Fruit fly (Drosophila melanogaster) whole organism, embryonic: Measurements from ENCODE around the gene CG15912.

Experiments
- CG10209 ChIP-seq: fragments of 200-800 bp; sonication (Bioruptor generic); optimal IDR thresholded peaks from 3 replicates; lab custom pipeline; 2017; ENCODE audit warnings: missing biosample characterization, mild to moderate bottlenecking, missing genetic modification characterization, missing genetic modification reagents
- CG1024 ChIP-seq: fragments of 200-800 bp; sonication (Bioruptor generic); IDR thresholded peaks from 2 replicates; pipeline ENCODE4 v1.3.6; 2022; ENCODE audit warnings: missing biosample characterization, missing genetic modification characterization
- CG10366 ChIP-seq: fragments of 200-800 bp; sonication (Bioruptor generic); IDR thresholded peaks from 2 replicates; pipeline ENCODE4 v1.3.6; 2022; ENCODE audit warnings: missing biosample characterization, missing genetic modification characterization
- CG10543 ChIP-seq: fragments of 200-800 bp; sonication (Bioruptor generic); optimal IDR thresholded peaks from 3 replicates; lab custom pipeline; 2017; ENCODE audit warnings: missing biosample characterization, mild to moderate bottlenecking, missing genetic modification characterization, moderate library complexity
- CG11085 ChIP-seq: fragments of 200-800 bp; sonication (Bioruptor generic); IDR thresholded peaks from 2 replicates; pipeline ENCODE4 v1.3.6; 2022; ENCODE audit warnings: missing biosample characterization, missing genetic modification characterization
- CG13424 ChIP-seq: fragments of 200-800 bp; sonication (Bioruptor generic); optimal IDR thresholded peaks from 2 replicates; lab custom pipeline; 2019; ENCODE audit warnings: missing biosample characterization, mild to moderate bottlenecking, missing genetic modification characterization, moderate library complexity
- CG15011 ChIP-seq: fragments of 200-800 bp; sonication (Bioruptor generic); optimal IDR thresholded peaks from 3 replicates; lab custom pipeline; 2018; ENCODE audit warnings: missing biosample characterization, mild to moderate bottlenecking, missing genetic modification characterization
- CG17186 ChIP-seq: fragments of 200-800 bp; sonication (Bioruptor generic); optimal IDR thresholded peaks from 3 replicates; lab custom pipeline; 2017; ENCODE audit warnings: missing biosample characterization, missing genetic modification reagents, missing genetic modification characterization
- CG2129 ChIP-seq: fragments of 200-800 bp; sonication (Bioruptor generic); IDR thresholded peaks from 2 replicates; pipeline ENCODE4 v1.3.6; 2022; ENCODE audit warnings: missing biosample characterization, missing genetic modification characterization; ENCODE audit not compliant: partially characterized antibody
- CG32532 ChIP-seq: fragments of 200-800 bp; sonication (Bioruptor generic); IDR thresholded peaks from 2 replicates; pipeline ENCODE4 v1.3.6; 2022; ENCODE audit warnings: missing biosample characterization, missing genetic modification characterization
- CG32767 ChIP-seq: fragments of 200-800 bp; sonication (Bioruptor generic); IDR thresholded peaks from 2 replicates; pipeline ENCODE4 v1.3.6; 2022; ENCODE audit warnings: missing biosample characterization, missing genetic modification characterization
- CG32772 ChIP-seq: fragments of 200-800 bp; sonication (Bioruptor generic); IDR thresholded peaks from 2 replicates; pipeline ENCODE4 v1.3.6; 2022; ENCODE audit warnings: missing biosample characterization, missing genetic modification characterization
- CG34224 ChIP-seq: fragments of 200-800 bp; sonication (Bioruptor generic); IDR thresholded peaks from 3 replicates; pipeline ENCODE4 v1.3.6; 2022; ENCODE audit warnings: missing biosample characterization, missing genetic modification characterization; ENCODE audit not compliant: partially characterized antibody
- CG7987 ChIP-seq: fragments of 200-800 bp; sonication (Bioruptor generic); optimal IDR thresholded peaks from 2 replicates; lab custom pipeline; 2018; ENCODE audit warnings: missing biosample characterization, mild to moderate bottlenecking, missing genetic modification characterization, moderate library complexity
- CG8478 ChIP-seq: fragments of >200 bp; optimal IDR thresholded peaks from 2 replicates; lab custom pipeline; 2018
- D19B ChIP-seq: fragments of 200-800 bp; sonication (Bioruptor generic); optimal IDR thresholded peaks from 2 replicates; lab custom pipeline; 2017; ENCODE audit warnings: missing biosample characterization, mild to moderate bottlenecking, missing genetic modification characterization
- Dad ChIP-seq: fragments of 200-800 bp; sonication (Bioruptor generic); optimal IDR thresholded peaks from 3 replicates; lab custom pipeline; 2016; ENCODE audit warnings: missing biosample characterization, missing genetic modification characterization
- Dbx ChIP-seq: fragments of 200-800 bp; sonication (Bioruptor generic); IDR thresholded peaks from 3 replicates; pipeline ENCODE4 v1.3.6; 2022; ENCODE audit warnings: missing biosample characterization, missing genetic modification characterization
- Deaf1 ChIP-seq: fragments of 200-800 bp; optimal IDR thresholded peaks from 3 replicates; lab custom pipeline; 2019; ENCODE audit warnings: missing biosample characterization, mild to moderate bottlenecking, missing genetic modification characterization, moderate library complexity
- Dref ChIP-seq: fragments of 200-800 bp; sonication (Bioruptor generic); IDR thresholded peaks from 2 replicates; pipeline ENCODE4 v1.3.6; 2022; ENCODE audit warnings: missing biosample characterization, missing genetic modification characterization
- Ets97D ChIP-seq: fragments of 200-800 bp; sonication (Bioruptor generic); optimal IDR thresholded peaks from 3 replicates; lab custom pipeline; 2016; ENCODE audit warnings: missing biosample characterization, missing genetic modification characterization
- Jarid2 ChIP-seq: fragments of 200-800 bp; sonication (Bioruptor generic); optimal IDR thresholded peaks from 3 replicates; lab custom pipeline; 2017; ENCODE audit warnings: mild to moderate bottlenecking, missing biosample characterization, missing genetic modification reagents, missing genetic modification characterization
- MTF-1 ChIP-seq: fragments of 200-800 bp; sonication (Bioruptor generic); optimal IDR thresholded peaks from 2 replicates; lab custom pipeline; 2018; ENCODE audit warnings: missing biosample characterization, mild to moderate bottlenecking, missing genetic modification characterization, borderline replicate concordance
- Med ChIP-seq: fragments of 200-800 bp; sonication (Bioruptor generic); peaks from one replicate; lab custom pipeline; 2016; ENCODE audit warnings: missing biosample characterization, missing genetic modification characterization, mild to moderate bottlenecking, inconsistent platforms, moderate library complexity
- Nf-YB ChIP-seq: fragments of 200-800 bp; sonication (Bioruptor generic); optimal IDR thresholded peaks from 3 replicates; lab custom pipeline; 2019; ENCODE audit warnings: missing biosample characterization, mild to moderate bottlenecking, missing genetic modification characterization, moderate library complexity
- Nf-YC ChIP-seq: fragments of 200-800 bp; optimal IDR thresholded peaks from 3 replicates; lab custom pipeline; 2019; ENCODE audit warnings: missing biosample characterization, mild to moderate bottlenecking, missing genetic modification characterization, moderate library complexity
- Ssrp ChIP-seq: fragments of 200-800 bp; sonication (Bioruptor generic); optimal IDR thresholded peaks from 2 replicates; lab custom pipeline; 2018; ENCODE audit warnings: missing biosample characterization, mild to moderate bottlenecking, missing genetic modification characterization, moderate library complexity
- Usf ChIP-seq: fragments of 200-800 bp; sonication (Bioruptor generic); optimal IDR thresholded peaks from 2 replicates; lab custom pipeline; 2017; ENCODE audit warnings: missing genotype, missing biosample characterization, missing genetic modification characterization
- abd-A ChIP-seq: fragments of 200-800 bp; sonication (Bioruptor generic); optimal IDR thresholded peaks from 3 replicates; lab custom pipeline; 2019; ENCODE audit warnings: missing biosample characterization, mild to moderate bottlenecking, missing genetic modification characterization, moderate library complexity
- danr ChIP-seq: fragments of 200-800 bp; sonication (Bioruptor generic); IDR thresholded peaks from 2 replicates; pipeline ENCODE4 v1.3.6; 2022; ENCODE audit warnings: missing biosample characterization, missing genetic modification characterization
- eve ChIP-seq, 2 experiments: fragments of >200 bp; optimal IDR thresholded peaks; 2 replicates each; lab custom pipeline; 2017; ENCODE audit warnings: missing biosample characterization in 2 of 2, missing genetic modification characterization in 2 of 2
- fd64A ChIP-seq: fragments of 200-800 bp; sonication (Bioruptor generic); optimal IDR thresholded peaks from 3 replicates; lab custom pipeline; 2018; ENCODE audit warnings: missing biosample characterization, mild to moderate bottlenecking, missing genetic modification characterization
- fd96Cb ChIP-seq: fragments of 200-800 bp; sonication (Bioruptor generic); optimal IDR thresholded peaks from 2 replicates; lab custom pipeline; 2018; ENCODE audit warnings: missing biosample characterization, mild to moderate bottlenecking, missing genetic modification characterization, moderate library complexity
- ftz-f1 ChIP-seq: fragments of 200-800 bp; sonication (Bioruptor generic); optimal IDR thresholded peaks from 2 replicates; lab custom pipeline; 2016; ENCODE audit warnings: missing biosample characterization, missing genetic modification characterization
- fu2 ChIP-seq: fragments of 200-800 bp; sonication (Bioruptor generic); optimal IDR thresholded peaks from 2 replicates; lab custom pipeline; 2016; ENCODE audit warnings: missing biosample characterization, missing genetic modification characterization
- gro ChIP-seq: fragments of 200-800 bp; sonication (Bioruptor generic); optimal IDR thresholded peaks from 2 replicates; lab custom pipeline; 2016; ENCODE audit warnings: missing biosample characterization, missing genetic modification characterization
- ham ChIP-seq: fragments of 200-800 bp; sonication (Bioruptor generic); IDR thresholded peaks from 2 replicates; pipeline ENCODE4 v1.3.6; 2022; ENCODE audit warnings: missing biosample characterization, missing genetic modification characterization
- her ChIP-seq: fragments of 200-800 bp; sonication (Bioruptor generic); optimal IDR thresholded peaks from 2 replicates; lab custom pipeline; 2016; ENCODE audit warnings: missing biosample characterization, missing genetic modification characterization
- kni ChIP-seq: fragments of 200-800 bp; sonication (Bioruptor generic); optimal IDR thresholded peaks from 3 replicates; lab custom pipeline; 2017; ENCODE audit warnings: mild to moderate bottlenecking, missing biosample characterization, missing genetic modification reagents, missing genetic modification characterization
- mirr ChIP-seq: fragments of 200-800 bp; sonication (Bioruptor generic); optimal IDR thresholded peaks from 3 replicates; lab custom pipeline; 2018; ENCODE audit warnings: missing biosample characterization, mild to moderate bottlenecking, missing genetic modification characterization
- onecut ChIP-seq: fragments of 200-800 bp; sonication (Bioruptor generic); IDR thresholded peaks from 2 replicates; pipeline ENCODE4 v1.3.6; 2022; ENCODE audit warnings: missing biosample characterization, missing genetic modification characterization
- pan ChIP-seq, 4 experiments: fragments of >200 bp in 3 of 4; fragments of 200-800 bp in 1 of 4; sonication (Bioruptor generic) in 1 of 4; optimal IDR thresholded peaks in 3 of 4; IDR thresholded peaks in 1 of 4; 2 replicates each; pipeline versions ENCODE4 v1.3.6 to Lab custom; 2017 to 2022; ENCODE audit warnings: missing biosample characterization in 2 of 4, missing genetic modification characterization in 2 of 4, mixed read lengths in 1 of 4
- repo ChIP-seq: fragments of 200-800 bp; sonication (Bioruptor generic); optimal IDR thresholded peaks from 2 replicates; lab custom pipeline; 2016; ENCODE audit warnings: missing biosample characterization, missing genetic modification characterization
- slp2 ChIP-seq: fragments of 200-800 bp; sonication (Bioruptor generic); optimal IDR thresholded peaks from 2 replicates; lab custom pipeline; 2016; ENCODE audit warnings: missing biosample characterization, missing genetic modification characterization
- tin ChIP-seq: fragments of 200-800 bp; sonication (Bioruptor generic); optimal IDR thresholded peaks from 3 replicates; lab custom pipeline; 2016; ENCODE audit warnings: missing biosample characterization, missing genetic modification characterization
- trem ChIP-seq: fragments of 200-800 bp; optimal IDR thresholded peaks from 3 replicates; lab custom pipeline; 2019; ENCODE audit warnings: missing biosample characterization, mild to moderate bottlenecking, missing genetic modification characterization, moderate library complexity

CG15912 gene

DNA sequence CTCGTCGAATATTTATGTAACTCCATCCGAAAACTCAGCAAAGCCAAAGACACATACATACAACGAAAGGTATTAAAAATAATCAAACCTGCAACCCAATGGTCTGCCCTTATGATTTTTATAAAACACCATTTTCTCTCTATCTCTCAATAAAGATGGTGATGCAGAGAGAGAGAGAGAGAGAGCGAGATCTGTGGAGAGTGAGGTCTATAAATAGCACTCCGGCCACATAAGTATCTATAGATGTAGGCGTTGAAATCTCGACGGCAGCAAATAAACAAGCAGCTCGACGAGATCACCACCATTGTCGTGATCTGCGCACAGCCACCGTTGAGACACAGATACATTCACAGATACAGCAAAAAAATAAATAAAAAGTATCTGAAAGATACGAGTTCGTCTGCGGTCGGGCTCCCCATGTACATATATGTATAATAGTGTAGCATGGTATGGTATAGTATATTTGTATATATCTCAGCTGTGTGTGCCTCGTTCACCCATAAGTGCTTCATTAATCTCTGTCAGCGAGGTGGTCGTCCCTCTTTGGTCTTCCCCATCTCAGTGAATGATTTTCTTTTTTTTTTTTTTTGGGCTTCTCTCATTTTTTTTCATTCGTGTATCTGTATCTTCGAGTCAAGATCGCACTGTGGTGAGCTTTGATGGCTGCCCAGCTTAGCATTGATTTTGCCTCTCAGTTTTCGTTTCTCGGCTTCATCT is 47.8 kb downstream of the CG15912 start (continued):
- TF ChIP-seq CG15011 (GFP tag; lab: Kevin White, UChicago) (no peak), fd64A (GFP tag; lab: Kevin White, UChicago) (no peak), Ets97D (no peak), CG10209 (GFP tag; lab: Kevin White, UChicago) (no peak), Deaf1 (tag; lab: Kevin White, UChicago) (peak; percentile 51), Nf-YC (tag; lab: Kevin White, UChicago) (peak; percentile 91), CG1024 (GFP tag; lab: Robert Waterston, UW) (no peak), abd-A (tag; lab: Kevin White, UChicago) (peak; percentile 41), onecut (no peak), Ssrp (no peak), trem (tag; lab: Kevin White, UChicago) (no peak), CG10366 (no peak), CG13424 (no peak), MTF-1 (GFP tag; lab: Kevin White, UChicago) (no peak), gro (GFP tag; lab: Kevin White, UChicago) (no peak), ham (GFP tag; lab: Robert Waterston, UW) (no peak), CG32772 (no peak), CG8478 (no peak), Jarid2 (GFP tag; lab: Kevin White, UChicago) (no peak), danr (GFP tag; lab: Robert Waterston, UW) (no peak), D19B (GFP tag; lab: Kevin White, UChicago) (no peak), CG11085 (no peak), pan (optimal IDR thresholded peaks at IDR 0.05; lab: Kevin White, UChicago) (no peak), pan (GFP tag; optimal IDR thresholded peaks at IDR 0.05 in 1 of 2, IDR thresholded peaks at IDR 0.05 in 1 of 2) (no peak), CG32532 (GFP tag; lab: Robert Waterston, UW) (no peak), fu2 (GFP tag; lab: Kevin White, UChicago) (no peak), tin (GFP tag; lab: Kevin White, UChicago) (no peak), Dbx (GFP tag; lab: Robert Waterston, UW) (no peak), CG17186 (no peak), mirr (GFP tag; lab: Kevin White, UChicago) (no peak), ftz-f1 (GFP tag; lab: Kevin White, UChicago) (no peak), Dad (GFP tag; lab: Kevin White, UChicago) (no peak), Dref (GFP tag; lab: Robert Waterston, UW) (no peak), CG32767 (GFP tag; lab: Robert Waterston, UW) (peak; percentile 54; the same call in 1 of the 2 replicates), Med (GFP tag; lab: Kevin White, UChicago) (peak; percentile 3), CG2129 (GFP tag; lab: Robert Waterston, UW) (no peak), Nf-YB (GFP tag; lab: Kevin White, UChicago) (peak; percentile 96), her (no peak), fd96Cb (tag; lab: Kevin White, UChicago) (no peak), Usf (GFP tag; lab: Kevin White, UChicago) (no peak), CG7987 (GFP tag; lab: Kevin White, UChicago) (no peak), slp2 (GFP tag; lab: Kevin White, UChicago) (no peak), CG34224 (GFP tag; lab: Robert Waterston, UW) (no peak), kni (GFP tag; lab: Kevin White, UChicago) (peak; percentile 19), eve (GFP tag; optimal IDR thresholded peaks at IDR 0.05; lab: Kevin White, UChicago) (peak in 1 of 2 experiments; percentile 24), repo (no peak), CG10543 (peak; percentile 51)
